Worm (Caenorhabditis elegans): ENCODE measurements around the gene cpna-1.

DNA sequence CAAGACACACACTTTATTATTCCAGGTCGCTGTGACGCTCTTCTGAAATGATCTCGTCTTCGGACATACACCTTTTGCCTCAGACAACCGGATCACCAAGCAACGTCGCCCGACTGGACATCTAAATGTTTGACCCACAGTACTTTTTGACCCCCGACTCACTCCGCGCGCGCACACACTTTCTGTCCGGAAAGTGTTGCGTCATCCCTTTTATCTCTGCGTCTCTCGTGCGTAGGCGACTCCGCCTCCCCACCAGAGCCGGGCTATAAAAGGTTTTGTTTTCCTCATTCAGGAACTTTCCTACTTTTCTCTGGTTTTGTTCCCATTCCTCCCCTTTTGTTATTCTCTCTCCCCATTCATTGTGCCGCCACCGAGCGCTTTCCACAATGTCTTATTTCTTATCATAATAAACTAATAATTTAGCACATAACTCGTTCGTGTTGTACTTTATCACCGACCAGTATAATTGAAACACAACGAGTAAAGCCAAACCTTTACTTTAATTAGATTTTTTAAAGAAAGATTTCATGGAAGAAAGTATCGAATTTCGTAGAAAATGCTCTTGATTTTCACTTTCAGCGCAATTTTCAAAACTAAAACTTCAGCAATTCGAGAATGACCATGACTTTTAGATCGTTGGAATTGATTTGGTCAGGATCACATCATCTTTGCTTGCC, 22.7 kb downstream of the cpna-1 start, which contains the start of gene F31D5.6:
- TF ChIP-seq F57A8.1 (GFP tag; optimal IDR thresholded peaks at IDR 0.05) (no peak), ama-1 (optimal IDR thresholded peaks at IDR 0.05) (no peak), ama-1 (GFP tag; optimal IDR thresholded peaks at IDR 0.05) (no peak), Y79H2A.3 (GFP tag; conservative IDR thresholded peaks at IDR 0.05) (no peak), ceh-79 (tag; optimal IDR thresholded peaks at IDR 0.05) (no peak)

All from whole organism, young adult.